Fruit fly (Drosophila melanogaster) whole organism, embryonic: ENCODE data around the gene CG11655.

ENCODE experiments used
- Adf1 ChIP-seq: fragments of 200-800 bp; sonication (Bioruptor generic); IDR thresholded peaks from 2 replicates; pipeline ENCODE4 v1.3.6; 2022; ENCODE audit warnings: missing biosample characterization, missing genetic modification characterization
- CG12769 ChIP-seq: fragments of 200-800 bp; sonication (Bioruptor generic); optimal IDR thresholded peaks from 2 replicates; lab custom pipeline; 2019; ENCODE audit warnings: missing biosample characterization, mild to moderate bottlenecking, missing genetic modification characterization, moderate library complexity
- CG13123 ChIP-seq: fragments of 200-800 bp; sonication (Bioruptor generic); optimal IDR thresholded peaks from 2 replicates; lab custom pipeline; 2016; ENCODE audit warnings: missing biosample characterization, missing genetic modification characterization
- CG2129 ChIP-seq: fragments of 200-800 bp; sonication (Bioruptor generic); IDR thresholded peaks from 2 replicates; pipeline ENCODE4 v1.3.6; 2022; ENCODE audit warnings: missing biosample characterization, missing genetic modification characterization; ENCODE audit not compliant: partially characterized antibody
- CG2199 ChIP-seq: fragments of 200-800 bp; sonication (Bioruptor generic); IDR thresholded peaks from 3 replicates; pipeline ENCODE4 v1.3.6; 2022; ENCODE audit warnings: missing biosample characterization, missing genetic modification characterization
- CG3847 ChIP-seq: fragments of 200-800 bp; sonication (Bioruptor generic); IDR thresholded peaks from 2 replicates; pipeline ENCODE4 v1.3.6; 2022; ENCODE audit warnings: missing biosample characterization, missing genetic modification characterization
- CG4360 ChIP-seq: fragments of 200-800 bp; sonication (Bioruptor generic); IDR thresholded peaks from 2 replicates; pipeline ENCODE4 v1.3.6; 2022; ENCODE audit warnings: missing biosample characterization, missing genetic modification characterization
- CG7357 ChIP-seq: fragments of 200-800 bp; sonication (Bioruptor generic); IDR thresholded peaks from 3 replicates; pipeline ENCODE4 v1.3.6; 2022; ENCODE audit warnings: missing biosample characterization, missing genetic modification characterization
- CG7928 ChIP-seq: fragments of 200-800 bp; sonication (Bioruptor generic); optimal IDR thresholded peaks from 2 replicates; lab custom pipeline; 2017; ENCODE audit warnings: missing biosample characterization, mild to moderate bottlenecking, missing genetic modification characterization
- CG7963 ChIP-seq: fragments of 200-800 bp; sonication (Bioruptor generic); IDR thresholded peaks from 3 replicates; pipeline ENCODE4 v1.3.6; 2022; ENCODE audit warnings: missing biosample characterization, missing genetic modification characterization; ENCODE audit not compliant: partially characterized antibody
- D19B ChIP-seq: fragments of 200-800 bp; sonication (Bioruptor generic); optimal IDR thresholded peaks from 2 replicates; lab custom pipeline; 2017; ENCODE audit warnings: missing biosample characterization, mild to moderate bottlenecking, missing genetic modification characterization
- Deaf1 ChIP-seq: fragments of 200-800 bp; optimal IDR thresholded peaks from 3 replicates; lab custom pipeline; 2019; ENCODE audit warnings: missing biosample characterization, mild to moderate bottlenecking, missing genetic modification characterization, moderate library complexity
- HLH4C ChIP-seq: fragments of 200-800 bp; sonication (Bioruptor generic); IDR thresholded peaks from 3 replicates; pipeline ENCODE4 v1.3.6; 2022; ENCODE audit warnings: missing biosample characterization, missing genetic modification characterization; ENCODE audit not compliant: partially characterized antibody
- HLH54F ChIP-seq: fragments of 200-800 bp; sonication (Bioruptor generic); optimal IDR thresholded peaks from 3 replicates; lab custom pipeline; 2016; ENCODE audit warnings: missing biosample characterization, missing genetic modification characterization
- Hmr ChIP-seq: fragments of 200-800 bp; sonication (Bioruptor generic); optimal IDR thresholded peaks from 3 replicates; lab custom pipeline; 2017; ENCODE audit warnings: mild to moderate bottlenecking, missing biosample characterization, missing genetic modification reagents, missing genetic modification characterization
- Hmx ChIP-seq: fragments of 200-800 bp; sonication (Bioruptor generic); optimal IDR thresholded peaks from 2 replicates; lab custom pipeline; 2016; ENCODE audit warnings: missing biosample characterization, missing genetic modification characterization
- MTF-1 ChIP-seq: fragments of 200-800 bp; sonication (Bioruptor generic); optimal IDR thresholded peaks from 2 replicates; lab custom pipeline; 2018; ENCODE audit warnings: missing biosample characterization, mild to moderate bottlenecking, missing genetic modification characterization, borderline replicate concordance
- Meics ChIP-seq: fragments of 200-800 bp; sonication (Bioruptor generic); optimal IDR thresholded peaks from 2 replicates; lab custom pipeline; 2017; ENCODE audit warnings: missing biosample characterization, mild to moderate bottlenecking, missing genetic modification characterization
- NFAT ChIP-seq: fragments of 200-800 bp; sonication (Bioruptor generic); IDR thresholded peaks from 2 replicates; pipeline ENCODE4 v1.3.6; 2022; ENCODE audit warnings: missing biosample characterization, missing genetic modification characterization
- NfI ChIP-seq: fragments of 200-800 bp; sonication (Bioruptor generic); optimal IDR thresholded peaks from 3 replicates; lab custom pipeline; 2018; ENCODE audit warnings: missing biosample characterization, mild to moderate bottlenecking, missing genetic modification characterization, moderate library complexity
- Oli ChIP-seq: fragments of 200-800 bp; sonication (Bioruptor generic); optimal IDR thresholded peaks from 2 replicates; lab custom pipeline; 2018; ENCODE audit warnings: missing biosample characterization, mild to moderate bottlenecking, missing genetic modification characterization, moderate library complexity
- Ptx1 ChIP-seq: fragments of 200-800 bp; sonication (Bioruptor generic); IDR thresholded peaks from 2 replicates; pipeline ENCODE4 v1.3.6; 2022; ENCODE audit warnings: missing biosample characterization, missing genetic modification characterization
- Sox102F ChIP-seq: fragments of 200-800 bp; sonication (Bioruptor generic); optimal IDR thresholded peaks from 2 replicates; lab custom pipeline; 2018; ENCODE audit warnings: missing biosample characterization, mild to moderate bottlenecking, missing genetic modification characterization, moderate library complexity
- TFAM ChIP-seq: fragments of 200-800 bp; sonication (Bioruptor generic); optimal IDR thresholded peaks from 2 replicates; lab custom pipeline; 2017; ENCODE audit warnings: missing biosample characterization, missing genetic modification characterization, inconsistent platforms
- ab ChIP-seq: fragments of 200-800 bp; sonication (Bioruptor generic); optimal IDR thresholded peaks from 2 replicates; lab custom pipeline; 2016; ENCODE audit warnings: missing biosample characterization, missing genetic modification characterization
- bbx ChIP-seq: fragments of 200-800 bp; sonication (Bioruptor generic); IDR thresholded peaks from 2 replicates; pipeline ENCODE4 v1.3.6; 2022; ENCODE audit warnings: missing biosample characterization, missing genetic modification characterization; ENCODE audit not compliant: partially characterized antibody
- cad ChIP-seq: fragments of >200 bp; optimal IDR thresholded peaks from 2 replicates; lab custom pipeline; 2017; ENCODE audit warnings: missing biosample characterization, missing genetic modification characterization
- chinmo ChIP-seq: fragments of 200-800 bp; sonication (Bioruptor generic); IDR thresholded peaks from 4 replicates; pipeline ENCODE4 v1.3.6; 2022; ENCODE audit warnings: missing biosample characterization, missing genetic modification characterization; ENCODE audit not compliant: partially characterized antibody
- crol ChIP-seq: fragments of 200-800 bp; sonication (Bioruptor generic); IDR thresholded peaks from 2 replicates; pipeline ENCODE4 v1.3.6; 2022; ENCODE audit warnings: missing biosample characterization, missing genetic modification characterization
- cwo ChIP-seq: fragments of 200-800 bp; sonication (Bioruptor generic); optimal IDR thresholded peaks from 3 replicates; lab custom pipeline; 2017; ENCODE audit warnings: missing biosample characterization, missing genetic modification characterization, mild to moderate bottlenecking, moderate library complexity, missing genetic modification reagents
- eyg ChIP-seq: fragments of 200-800 bp; sonication (Bioruptor generic); optimal IDR thresholded peaks from 3 replicates; lab custom pipeline; 2016; ENCODE audit warnings: missing biosample characterization, missing genetic modification characterization
- h ChIP-seq: fragments of >200 bp; optimal IDR thresholded peaks from 2 replicates; lab custom pipeline; 2017
- hth ChIP-seq: fragments of >200 bp; optimal IDR thresholded peaks from 2 replicates; lab custom pipeline; 2017; ENCODE audit warnings: inconsistent platforms
- mirr ChIP-seq: fragments of 200-800 bp; sonication (Bioruptor generic); optimal IDR thresholded peaks from 3 replicates; lab custom pipeline; 2018; ENCODE audit warnings: missing biosample characterization, mild to moderate bottlenecking, missing genetic modification characterization
- nau ChIP-seq: fragments of 200-800 bp; sonication (Bioruptor generic); optimal IDR thresholded peaks from 3 replicates; lab custom pipeline; 2017; ENCODE audit warnings: missing biosample characterization, mild to moderate bottlenecking, missing genetic modification characterization, missing genetic modification reagents
- nmo ChIP-seq: fragments of 200-800 bp; sonication (Bioruptor generic); optimal IDR thresholded peaks from 2 replicates; lab custom pipeline; 2018; ENCODE audit warnings: missing biosample characterization, mild to moderate bottlenecking, missing genetic modification characterization, moderate library complexity
- nom ChIP-seq: fragments of 200-800 bp; sonication (Bioruptor generic); optimal IDR thresholded peaks from 2 replicates; lab custom pipeline; 2017; ENCODE audit warnings: missing biosample characterization, missing genetic modification characterization, mild to moderate bottlenecking, moderate library complexity, missing genetic modification reagents
- odd ChIP-seq: fragments of 200-800 bp; sonication (Bioruptor generic); optimal IDR thresholded peaks from 2 replicates; lab custom pipeline; 2017; ENCODE audit warnings: missing biosample characterization, mild to moderate bottlenecking, missing genetic modification characterization
- otp ChIP-seq: fragments of 200-800 bp; sonication (Bioruptor generic); IDR thresholded peaks from 3 replicates; pipeline ENCODE4, ENCODE4 v1.3.6; 2022; ENCODE audit warnings: missing biosample characterization, missing genetic modification characterization
- pzg ChIP-seq: fragments of 200-800 bp; sonication (Bioruptor generic); optimal IDR thresholded peaks from 3 replicates; lab custom pipeline; 2018; ENCODE audit warnings: missing biosample characterization, mild to moderate bottlenecking, missing genetic modification characterization, moderate library complexity
- repo ChIP-seq: fragments of 200-800 bp; sonication (Bioruptor generic); optimal IDR thresholded peaks from 2 replicates; lab custom pipeline; 2016; ENCODE audit warnings: missing biosample characterization, missing genetic modification characterization
- salm ChIP-seq: fragments of 200-800 bp; sonication (Bioruptor generic); optimal IDR thresholded peaks from 2 replicates; lab custom pipeline; 2018; ENCODE audit warnings: missing biosample characterization, mild to moderate bottlenecking, missing genetic modification characterization
- seq ChIP-seq: fragments of 200-800 bp; sonication (Bioruptor generic); IDR thresholded peaks from 2 replicates; pipeline ENCODE4 v1.3.6; 2022; ENCODE audit warnings: missing biosample characterization, missing genetic modification characterization
- shn ChIP-seq: fragments of 200-800 bp; sonication (Bioruptor generic); optimal IDR thresholded peaks from 3 replicates; lab custom pipeline; 2016; ENCODE audit warnings: missing biosample characterization, missing genetic modification characterization
- slou ChIP-seq: fragments of 200-800 bp; sonication (Bioruptor generic); optimal IDR thresholded peaks from 3 replicates; lab custom pipeline; 2016; ENCODE audit warnings: missing biosample characterization, missing genetic modification characterization
- sqz ChIP-seq: fragments of 200-800 bp; sonication (Bioruptor generic); optimal IDR thresholded peaks from 3 replicates; lab custom pipeline; 2018; ENCODE audit warnings: missing biosample characterization, mild to moderate bottlenecking, missing genetic modification characterization
- tgo ChIP-seq: fragments of 200-800 bp; sonication (Bioruptor generic); IDR thresholded peaks from 3 replicates; pipeline ENCODE4 v1.3.6; 2022; ENCODE audit warnings: missing biosample characterization, missing genetic modification characterization
- tin ChIP-seq: fragments of 200-800 bp; sonication (Bioruptor generic); optimal IDR thresholded peaks from 3 replicates; lab custom pipeline; 2016; ENCODE audit warnings: missing biosample characterization, missing genetic modification characterization
- twi ChIP-seq: fragments of 200-800 bp; optimal IDR thresholded peaks from 2 replicates; lab custom pipeline; 2019; ENCODE audit warnings: missing biosample characterization, mild to moderate bottlenecking, missing genetic modification characterization, moderate library complexity
- vnd ChIP-seq: fragments of 200-800 bp; sonication (Bioruptor generic); IDR thresholded peaks from 3 replicates; pipeline ENCODE4 v1.3.6; 2022; ENCODE audit warnings: missing biosample characterization, missing genetic modification characterization; ENCODE audit not compliant: partially characterized antibody
- wor ChIP-seq: fragments of 200-800 bp; sonication (Bioruptor generic); IDR thresholded peaks from 2 replicates; pipeline ENCODE4 v1.3.6; 2022; ENCODE audit warnings: missing biosample characterization, missing genetic modification characterization

Gene CG11655

DNA sequence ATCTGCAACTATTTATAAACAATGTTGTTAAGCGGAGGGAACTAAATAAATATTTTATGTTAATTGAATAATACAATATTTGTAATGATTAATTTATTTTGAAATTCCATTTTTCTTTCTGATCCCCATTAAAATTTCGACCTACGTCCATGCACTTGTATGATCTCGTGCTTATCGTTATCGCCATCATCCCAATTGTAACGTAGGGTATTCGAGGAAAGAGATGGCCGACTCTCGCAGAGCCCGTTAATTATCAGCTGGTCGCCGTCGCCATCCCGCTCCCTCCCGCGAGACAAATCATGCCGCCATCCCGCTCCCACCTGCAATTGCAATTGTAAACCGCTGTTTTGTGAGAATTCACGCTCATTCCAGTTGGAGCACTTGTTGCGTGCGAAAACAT, at the start of gene CG11655 (continued):
- TF ChIP-seq crol (0 out of 2 replicates have a peak, but pooled peaks have one; percentile 27), sqz (no peak), eyg (GFP tag; lab: Kevin White, UChicago) (no peak), HLH4C (GFP tag; lab: Robert Waterston, UW) (no peak), Oli (tag; lab: Kevin White, UChicago) (peak; percentile 37), tgo (peak; percentile 21; the same call in 1 of the 3 replicates), NfI (peak; percentile 30), repo (GFP tag; lab: Kevin White, UChicago) (no peak), D19B (GFP tag; lab: Kevin White, UChicago) (no peak), cwo (GFP tag; lab: Kevin White, UChicago) (peak; percentile 74), MTF-1 (GFP tag; lab: Kevin White, UChicago) (no peak), CG3847 (GFP tag; lab: Robert Waterston, UW) (no peak), nmo (peak; percentile 44), Sox102F (GFP tag; lab: Kevin White, UChicago) (peak; percentile 17), CG2129 (GFP tag; lab: Robert Waterston, UW) (no peak), hth (lab: Kevin White, UChicago) (no peak), Hmx (GFP tag; lab: Kevin White, UChicago) (no peak), ab (GFP tag; lab: Kevin White, UChicago) (no peak), Ptx1 (GFP tag; lab: Robert Waterston, UW) (peak; percentile 51; the same call in 1 of the 2 replicates), CG7928 (GFP tag; lab: Kevin White, UChicago) (no peak), pzg (no peak), bbx (GFP tag; lab: Robert Waterston, UW) (no peak), nau (no peak), Deaf1 (tag; lab: Kevin White, UChicago) (no peak), TFAM (no peak), CG13123 (GFP tag; lab: Kevin White, UChicago) (no peak), cad (no peak), CG2199 (no peak), CG7357 (no peak), odd (GFP tag; lab: Kevin White, UChicago) (no peak), h (lab: Kevin White, UChicago) (no peak), slou (GFP tag; lab: Kevin White, UChicago) (no peak), HLH54F (GFP tag; lab: Kevin White, UChicago) (no peak), seq (GFP tag; lab: Robert Waterston, UW) (no peak), mirr (GFP tag; lab: Kevin White, UChicago) (no peak), salm (tag; lab: Kevin White, UChicago) (no peak), twi (tag; lab: Kevin White, UChicago) (no peak), CG7963 (GFP tag; lab: Robert Waterston, UW) (no peak), NFAT (GFP tag; lab: Robert Waterston, UW) (0 out of 2 replicates have a peak, but pooled peaks have one; percentile 11), tin (GFP tag; lab: Kevin White, UChicago) (no peak), CG4360 (GFP tag; lab: Robert Waterston, UW) (no peak), wor (GFP tag; lab: Robert Waterston, UW) (no peak), Adf1 (GFP tag; lab: Robert Waterston, UW) (no peak), CG12769 (tag; lab: Kevin White, UChicago) (no peak), otp (GFP tag; lab: Robert Waterston, UW) (peak; percentile 75; the same call in 2 of the 3 replicates), shn (GFP tag; lab: Kevin White, UChicago) (no peak), nom (peak; percentile 45), Hmr (no peak), vnd (GFP tag; lab: Robert Waterston, UW) (no peak), chinmo (0 out of 4 replicates have a peak, but pooled peaks have one; percentile 52), Meics (GFP tag; lab: Kevin White, UChicago) (no peak)
